Worm (Caenorhabditis elegans) whole organism, early embryonic: Measurements from ENCODE around the gene cpsf-4.

Experiments
- B0310.2 ChIP-seq: sonication (generic microtip); optimal IDR thresholded peaks from 2 replicates; lab custom pipeline; 2016; ENCODE audit warnings: mild to moderate bottlenecking, missing genetic modification characterization, missing compliant biosample characterization
- aly-1 ChIP-seq: sonication (generic microtip); optimal IDR thresholded peaks from 2 replicates; lab custom pipeline; 2016; ENCODE audit warnings: missing genetic modification characterization, missing compliant biosample characterization
- ama-1 ChIP-seq: fragments of 150-350 bp; optimal IDR thresholded peaks from 2 replicates; lab custom pipeline; 2014
- hmg-4 ChIP-seq: fragments of 200-800 bp; sonication (Bioruptor generic); optimal IDR thresholded peaks from 2 replicates; lab custom pipeline; 2018; ENCODE audit warnings: mild to moderate bottlenecking, missing genetic modification characterization, missing compliant biosample characterization
- scrt-1 ChIP-seq: fragments of 200-800 bp; sonication (Bioruptor generic); IDR thresholded peaks from 2 replicates; pipeline ENCODE4 v1.3.6; 2022; ENCODE audit warnings: missing genetic modification characterization, missing compliant biosample characterization

ce11 chrIV:12056603-12057002, 36.6 kb downstream of the cpsf-4 start, which contains the start of gene K08E4.2:
- TF ChIP-seq B0310.2 (tag; lab: Kevin White, UChicago) (no peak), ama-1 (lab: Kevin White, UChicago) (no peak), hmg-4 (no peak), aly-1 (no peak), scrt-1 (no peak)
